Fruit fly (Drosophila melanogaster) ovary, adult (tissue): ENCODE data around the gene Rbm13.

Experiments used
- CG17801 ChIP-seq: fragments of 200-800 bp; optimal IDR thresholded peaks from 2 replicates; lab custom pipeline; 2019; ENCODE audit warnings: missing biosample characterization, mild to moderate bottlenecking, missing genetic modification characterization, moderate library complexity; ENCODE audit not compliant: partially characterized antibody

Rbm13 gene

DNA sequence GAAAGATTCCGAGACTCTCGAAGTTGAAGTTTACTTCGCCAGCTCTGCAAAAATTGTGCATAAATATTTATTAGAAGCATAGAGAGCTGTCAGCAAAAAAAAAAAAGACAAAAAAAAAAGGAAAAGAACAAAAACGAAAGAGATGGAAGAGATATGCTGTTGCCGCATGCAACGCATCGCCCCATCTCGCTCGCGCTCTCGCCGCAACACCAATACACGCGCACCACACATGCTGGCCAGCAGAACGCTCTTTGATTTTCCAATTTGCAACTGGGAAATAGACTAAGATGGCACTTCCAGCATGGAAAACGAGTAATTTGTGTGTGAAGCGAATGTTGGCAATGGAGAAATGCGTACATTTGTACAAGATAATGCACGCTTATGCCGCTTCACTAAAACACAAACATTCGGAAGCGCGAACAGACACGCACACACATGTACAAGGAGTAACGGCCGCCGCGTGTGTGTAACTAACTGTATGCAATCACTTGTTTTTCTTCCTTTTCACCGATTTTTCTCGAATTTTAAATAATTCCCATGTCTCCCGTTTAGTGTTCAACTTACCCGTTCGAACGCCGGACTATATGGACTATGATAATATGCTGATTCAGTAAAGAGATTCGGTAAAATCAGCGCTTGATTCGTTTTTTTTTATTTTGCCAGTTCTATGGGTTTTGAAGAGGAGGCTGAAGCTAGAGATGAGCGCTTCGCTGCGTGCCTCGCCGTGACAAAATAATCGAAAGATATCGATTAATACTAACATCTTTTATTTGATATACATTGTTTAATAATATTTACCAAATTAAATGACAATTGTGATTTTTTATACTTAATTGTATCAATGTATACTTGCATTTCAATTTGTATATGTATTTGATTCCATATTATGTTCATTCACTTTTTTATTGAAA, 4.3 kb downstream of the Rbm13 start:
- TF ChIP-seq CG17801: no peak

DNA sequence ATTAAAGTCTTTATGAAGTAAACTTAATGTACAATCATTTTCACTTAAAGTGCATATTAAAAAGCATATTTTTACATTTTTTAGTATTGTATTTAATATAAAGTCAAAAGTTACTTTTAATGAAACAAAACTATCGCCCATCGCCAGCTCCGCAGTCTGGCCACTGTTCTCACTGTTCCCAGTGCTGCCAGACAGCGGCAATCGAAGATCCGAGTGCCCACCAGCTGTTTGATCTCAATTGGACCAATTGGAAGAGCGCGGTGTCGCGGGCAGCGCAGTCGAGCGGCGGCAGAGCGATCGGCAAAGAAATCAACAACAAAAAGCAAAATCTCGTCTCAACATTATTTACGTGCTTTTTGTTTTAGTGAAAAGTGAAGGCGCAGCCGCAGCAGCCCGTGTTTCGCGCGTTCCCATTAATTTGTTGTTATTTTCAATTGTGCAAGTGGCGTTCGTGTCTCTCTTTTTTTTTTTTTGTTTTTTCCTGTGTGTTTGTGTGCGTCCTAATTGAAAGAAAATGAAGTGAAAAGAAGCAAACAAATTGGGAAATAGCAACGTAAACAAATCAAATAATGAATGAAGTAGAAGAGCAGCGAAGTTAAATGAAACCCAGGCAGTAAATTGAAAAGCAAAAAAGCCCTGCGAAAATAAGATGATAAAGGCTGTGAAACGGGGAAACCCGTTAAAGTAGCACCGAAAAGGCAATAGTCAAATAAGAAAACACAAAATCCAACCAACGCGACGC, 5.5 kb downstream of the Rbm13 start, which contains the start of gene rdgA:
TSS of gene rdgA (plus strand) at position 264 of the 742 bp plus-strand sequence.
- TF ChIP-seq CG17801: no peak

DNA sequence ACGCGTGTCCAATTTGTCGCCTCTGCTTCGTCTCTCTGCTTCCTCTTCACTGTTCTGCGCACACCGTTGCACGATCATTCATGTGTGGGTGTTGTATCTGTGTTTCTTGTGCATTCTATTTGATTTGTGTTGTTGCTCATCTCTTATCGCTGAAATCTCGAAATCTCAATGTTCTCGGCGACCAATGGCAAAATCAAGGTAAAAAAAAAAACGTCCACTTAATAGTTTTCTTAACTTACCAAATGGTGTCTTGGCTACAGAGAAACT, 6.0 kb downstream of the Rbm13 start:
- TF ChIP-seq CG17801: no peak

DNA sequence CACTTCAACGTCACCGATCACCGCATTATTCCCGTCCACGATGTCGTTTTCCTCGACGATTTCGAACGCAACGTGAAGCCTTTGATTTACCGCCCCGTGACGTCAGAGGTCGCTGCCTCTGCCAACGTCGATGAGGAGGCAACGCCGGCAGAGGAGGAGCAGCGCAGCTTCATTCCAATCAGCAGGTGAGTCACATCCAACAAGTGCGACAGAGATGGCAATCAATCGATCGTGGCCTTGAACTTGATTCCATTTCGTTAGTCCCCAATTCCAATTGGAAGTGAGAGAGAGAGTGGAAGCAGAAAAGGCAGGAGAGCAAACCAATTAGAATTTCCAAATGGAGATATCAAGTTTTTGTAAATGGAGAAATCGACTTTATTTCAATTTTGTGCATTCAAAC, 6.6 kb downstream of the Rbm13 start:
- TF ChIP-seq CG17801: no peak

DNA sequence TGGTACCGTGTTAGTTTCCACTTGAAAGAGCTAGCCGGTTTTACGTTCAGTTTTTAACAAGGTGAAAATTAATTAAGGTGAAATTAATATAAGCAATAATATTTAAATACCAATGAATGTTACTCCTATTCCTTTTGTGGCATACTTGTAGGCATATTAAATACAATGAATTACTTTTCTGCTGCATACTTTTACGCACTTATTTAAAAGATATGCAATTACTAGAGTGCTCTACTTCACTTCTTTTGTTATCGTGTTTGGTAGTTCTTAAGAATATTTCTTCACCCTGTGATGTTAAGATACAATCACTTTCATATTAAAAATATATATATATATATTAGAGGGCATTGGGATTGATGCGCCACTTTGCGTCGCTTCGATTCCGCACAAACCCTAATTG, 10.4 kb downstream of the Rbm13 start:
- no peak for TF ChIP-seq CG17801

DNA sequence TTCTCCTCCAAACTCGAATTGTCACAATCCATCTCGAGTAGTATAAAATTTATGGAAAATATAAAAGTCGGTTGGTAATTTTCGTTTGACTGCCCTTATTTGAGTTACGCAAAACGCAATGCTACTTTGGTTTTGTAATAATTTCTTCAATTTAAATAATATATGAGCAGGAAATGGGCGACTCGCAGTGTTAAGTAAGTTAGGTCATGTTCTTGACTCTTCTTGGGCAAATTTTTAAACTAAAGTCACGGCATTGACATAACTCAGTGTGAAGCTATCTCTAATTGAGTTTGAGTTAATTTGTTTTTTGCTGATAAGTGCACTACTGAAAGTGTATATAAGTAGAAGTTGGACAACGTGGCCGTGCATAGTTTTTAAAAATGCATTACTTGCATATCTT, 22.1 kb downstream of the Rbm13 start, which contains the start of the genes CG12661 and CG43255:
TSS of gene CG12661 (minus strand) at position 101 of the 400 bp plus-strand sequence.
TSS of gene CG43255 (plus strand) at position 374 of the 400 bp plus-strand sequence.
- no peak for TF ChIP-seq CG17801

DNA sequence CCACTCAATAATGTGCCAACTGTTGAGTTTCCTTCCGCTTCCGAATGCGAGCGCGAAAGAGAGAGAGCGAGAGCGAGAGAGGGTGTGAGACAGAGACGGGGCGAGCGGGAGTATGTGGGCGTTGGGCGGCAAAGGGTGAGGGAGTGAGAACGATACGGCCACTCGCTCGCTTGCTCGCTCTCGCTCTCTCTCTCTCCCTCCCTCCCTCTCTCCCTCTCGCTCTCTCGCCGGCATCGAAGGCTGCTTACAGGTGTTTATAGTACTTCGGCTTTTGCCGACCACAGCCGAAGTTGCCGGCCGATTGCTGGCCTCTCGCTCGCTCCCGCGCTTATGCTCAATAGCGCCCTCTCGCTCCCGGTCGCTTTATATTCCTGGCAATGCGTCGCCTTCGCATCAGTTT, 23.3 kb downstream of the Rbm13 start:
- TF ChIP-seq CG17801: no peak
